Fruit fly (Drosophila melanogaster) whole organism, embryonic: ENCODE measurements around the gene Rh2.

ENCODE experiments used
- Atf6 ChIP-seq: fragments of 200-800 bp; sonication (Bioruptor generic); IDR thresholded peaks from 2 replicates; pipeline ENCODE4 v1.3.6; 2022; ENCODE audit warnings: missing biosample characterization, missing genetic modification characterization
- BEAF-32 ChIP-seq: fragments of 200-800 bp; sonication (Bioruptor generic); optimal IDR thresholded peaks from 3 replicates; lab custom pipeline; 2017; ENCODE audit warnings: missing biosample characterization, missing genetic modification characterization, mild to moderate bottlenecking, moderate library complexity, missing genetic modification reagents
- Bteb2 ChIP-seq: fragments of 200-800 bp; sonication (Bioruptor generic); optimal IDR thresholded peaks from 2 replicates; lab custom pipeline; 2016; ENCODE audit warnings: missing biosample characterization, missing genetic modification characterization
- CG10979 ChIP-seq: fragments of 200-800 bp; sonication (Bioruptor generic); optimal IDR thresholded peaks from 2 replicates; lab custom pipeline; 2018; ENCODE audit warnings: missing biosample characterization, mild to moderate bottlenecking, missing genetic modification characterization, moderate library complexity
- CG11093 ChIP-seq: fragments of 200-800 bp; sonication (Bioruptor generic); IDR thresholded peaks from 3 replicates; pipeline ENCODE4 v1.3.6; 2022; ENCODE audit warnings: missing biosample characterization, missing genetic modification characterization
- CG11247 ChIP-seq: fragments of 200-800 bp; sonication (Bioruptor generic); IDR thresholded peaks from 2 replicates; pipeline ENCODE4 v1.3.6; 2022; ENCODE audit warnings: missing biosample characterization, missing genetic modification characterization
- CG11456 ChIP-seq: fragments of 200-800 bp; sonication (Bioruptor generic); IDR thresholded peaks from 3 replicates; pipeline ENCODE4 v1.3.6; 2022; ENCODE audit warnings: missing biosample characterization, missing genetic modification characterization
- CG12744 ChIP-seq: fragments of 200-800 bp; sonication (Bioruptor generic); optimal IDR thresholded peaks from 2 replicates; lab custom pipeline; 2016; ENCODE audit warnings: missing biosample characterization, missing genetic modification characterization
- CG12942 ChIP-seq: fragments of 200-800 bp; sonication (Bioruptor generic); optimal IDR thresholded peaks from 3 replicates; lab custom pipeline; 2016; ENCODE audit warnings: missing biosample characterization, missing genetic modification characterization
- CG16813 ChIP-seq: fragments of 200-800 bp; sonication (Bioruptor generic); IDR thresholded peaks from 3 replicates; pipeline ENCODE4 v1.3.6; 2022; ENCODE audit warnings: missing biosample characterization, missing genetic modification characterization; ENCODE audit not compliant: partially characterized antibody
- CG16863 ChIP-seq: fragments of 200-800 bp; sonication (Bioruptor generic); optimal IDR thresholded peaks from 3 replicates; lab custom pipeline; 2016; ENCODE audit warnings: missing biosample characterization, missing genetic modification characterization
- CG1832 ChIP-seq: fragments of 200-800 bp; sonication (Bioruptor generic); optimal IDR thresholded peaks from 2 replicates; lab custom pipeline; 2017; ENCODE audit warnings: missing biosample characterization, mild to moderate bottlenecking, missing genetic modification characterization, inconsistent platforms
- CG18764 ChIP-seq: fragments of 200-800 bp; sonication (Bioruptor generic); optimal IDR thresholded peaks from 3 replicates; lab custom pipeline; 2016; ENCODE audit warnings: missing biosample characterization, missing genetic modification characterization
- CG2120 ChIP-seq: fragments of 200-800 bp; sonication (Bioruptor generic); optimal IDR thresholded peaks from 3 replicates; lab custom pipeline; 2016; ENCODE audit warnings: missing biosample characterization, missing genetic modification characterization
- CG31224 ChIP-seq: fragments of 200-800 bp; sonication (Bioruptor generic); IDR thresholded peaks from 2 replicates; pipeline ENCODE4 v1.3.6; 2022; ENCODE audit warnings: missing biosample characterization, missing genetic modification characterization
- CG32772 ChIP-seq: fragments of 200-800 bp; sonication (Bioruptor generic); IDR thresholded peaks from 2 replicates; pipeline ENCODE4 v1.3.6; 2022; ENCODE audit warnings: missing biosample characterization, missing genetic modification characterization
- CG4404 ChIP-seq: fragments of 200-800 bp; sonication (Bioruptor generic); IDR thresholded peaks from 2 replicates; pipeline ENCODE4 v1.3.6; 2022; ENCODE audit warnings: missing biosample characterization, missing genetic modification characterization
- CG4707 ChIP-seq: fragments of 200-800 bp; sonication (Bioruptor generic); optimal IDR thresholded peaks from 2 replicates; lab custom pipeline; 2018; ENCODE audit warnings: missing biosample characterization, mild to moderate bottlenecking, missing genetic modification characterization, moderate library complexity
- Drgx ChIP-seq: fragments of 200-800 bp; sonication (Bioruptor generic); IDR thresholded peaks from 2 replicates; pipeline ENCODE4 v1.3.6; 2022; ENCODE audit warnings: missing biosample characterization, missing genetic modification characterization
- Fer3 ChIP-seq: fragments of 200-800 bp; sonication (Bioruptor generic); optimal IDR thresholded peaks from 2 replicates; lab custom pipeline; 2018; ENCODE audit warnings: missing biosample characterization, mild to moderate bottlenecking, missing genetic modification characterization, moderate library complexity
- HmgZ ChIP-seq: fragments of 200-800 bp; sonication (Bioruptor generic); optimal IDR thresholded peaks from 2 replicates; lab custom pipeline; 2018; ENCODE audit warnings: missing biosample characterization, mild to moderate bottlenecking, missing genetic modification characterization
- Hsf ChIP-seq: fragments of 200-800 bp; sonication (Bioruptor generic); optimal IDR thresholded peaks from 3 replicates; lab custom pipeline; 2016; ENCODE audit warnings: missing biosample characterization, missing genetic modification characterization
- Kr ChIP-seq: fragments of 200-800 bp; sonication (Bioruptor generic); optimal IDR thresholded peaks from 2 replicates; lab custom pipeline; 2017; ENCODE audit warnings: missing biosample characterization, mild to moderate bottlenecking, missing genetic modification characterization
- Lhr ChIP-seq: fragments of 200-800 bp; sonication (Bioruptor generic); optimal IDR thresholded peaks from 3 replicates; lab custom pipeline; 2017; ENCODE audit warnings: mild to moderate bottlenecking, missing biosample characterization, missing genetic modification reagents, missing genetic modification characterization
- Mad ChIP-seq: fragments of 200-800 bp; sonication (Bioruptor generic); optimal IDR thresholded peaks from 2 replicates; lab custom pipeline; 2016; ENCODE audit warnings: missing biosample characterization, missing genetic modification characterization
- Meics ChIP-seq: fragments of 200-800 bp; sonication (Bioruptor generic); optimal IDR thresholded peaks from 2 replicates; lab custom pipeline; 2017; ENCODE audit warnings: missing biosample characterization, mild to moderate bottlenecking, missing genetic modification characterization
- amos ChIP-seq: fragments of 200-800 bp; sonication (Bioruptor generic); IDR thresholded peaks from 2 replicates; pipeline ENCODE4 v1.3.6; 2022; ENCODE audit warnings: missing biosample characterization, missing genetic modification characterization; ENCODE audit not compliant: partially characterized antibody
- ato ChIP-seq: fragments of 200-800 bp; sonication (Bioruptor generic); IDR thresholded peaks from 2 replicates; pipeline ENCODE4 v1.3.6; 2022; ENCODE audit warnings: missing biosample characterization, missing genetic modification characterization; ENCODE audit not compliant: partially characterized antibody
- bab2 ChIP-seq: fragments of 200-800 bp; sonication (Bioruptor generic); optimal IDR thresholded peaks from 2 replicates; lab custom pipeline; 2016; ENCODE audit warnings: missing biosample characterization, missing genetic modification characterization
- bbx ChIP-seq: fragments of 200-800 bp; sonication (Bioruptor generic); IDR thresholded peaks from 2 replicates; pipeline ENCODE4 v1.3.6; 2022; ENCODE audit warnings: missing biosample characterization, missing genetic modification characterization; ENCODE audit not compliant: partially characterized antibody
- chm ChIP-seq: fragments of 200-800 bp; sonication (Bioruptor generic); IDR thresholded peaks from 2 replicates; pipeline ENCODE4 v1.3.6; 2022; ENCODE audit warnings: missing biosample characterization, missing genetic modification characterization
- croc ChIP-seq: fragments of 200-800 bp; sonication (Bioruptor generic); conservative IDR thresholded peaks from 3 replicates; pipeline ENCODE4 v1.3.6; 2022; ENCODE audit warnings: missing biosample characterization, missing genetic modification characterization
- crp ChIP-seq, 2 experiments: fragments of 200-800 bp; sonication (Bioruptor generic); optimal IDR thresholded peaks; 2 replicates in 1 of 2; 3 replicates in 1 of 2; lab custom pipeline; 2017; ENCODE audit warnings: missing biosample characterization in 2 of 2, missing genetic modification characterization in 2 of 2, mild to moderate bottlenecking in 1 of 2, moderate library complexity in 1 of 2
- dimm ChIP-seq: fragments of 200-800 bp; sonication (Bioruptor generic); IDR thresholded peaks from 2 replicates; pipeline ENCODE4 v1.3.6; 2022; ENCODE audit warnings: missing biosample characterization, missing genetic modification characterization
- dmrt99B ChIP-seq: fragments of 200-800 bp; sonication (Bioruptor generic); optimal IDR thresholded peaks from 2 replicates; lab custom pipeline; 2018; ENCODE audit warnings: missing biosample characterization, mild to moderate bottlenecking, missing genetic modification characterization, moderate library complexity
- esg ChIP-seq: fragments of 200-800 bp; sonication (Bioruptor generic); conservative IDR thresholded peaks from 2 replicates; pipeline ENCODE4 v1.3.6; 2022; ENCODE audit warnings: missing biosample characterization, missing genetic modification characterization
- fd102C ChIP-seq: fragments of 200-800 bp; sonication (Bioruptor generic); optimal IDR thresholded peaks from 2 replicates; lab custom pipeline; 2018; ENCODE audit warnings: missing biosample characterization, mild to moderate bottlenecking, missing genetic modification characterization, moderate library complexity
- hb ChIP-seq: fragments of 200-800 bp; sonication (Bioruptor generic); IDR thresholded peaks from 3 replicates; pipeline ENCODE4 v1.3.6; 2022; ENCODE audit warnings: missing biosample characterization, missing genetic modification characterization; ENCODE audit not compliant: partially characterized antibody
- inv ChIP-seq: fragments of 200-800 bp; sonication (Bioruptor generic); IDR thresholded peaks from 2 replicates; pipeline ENCODE4 v1.3.6; 2022; ENCODE audit warnings: missing biosample characterization, missing genetic modification characterization; ENCODE audit not compliant: partially characterized antibody
- kay ChIP-seq: fragments of 200-800 bp; sonication (Bioruptor generic); optimal IDR thresholded peaks from 2 replicates; lab custom pipeline; 2016; ENCODE audit warnings: missing biosample characterization, missing genetic modification characterization
- mirr ChIP-seq: fragments of 200-800 bp; sonication (Bioruptor generic); optimal IDR thresholded peaks from 3 replicates; lab custom pipeline; 2018; ENCODE audit warnings: missing biosample characterization, mild to moderate bottlenecking, missing genetic modification characterization
- nom ChIP-seq: fragments of 200-800 bp; sonication (Bioruptor generic); optimal IDR thresholded peaks from 2 replicates; lab custom pipeline; 2017; ENCODE audit warnings: missing biosample characterization, missing genetic modification characterization, mild to moderate bottlenecking, moderate library complexity, missing genetic modification reagents
- pzg ChIP-seq: fragments of 200-800 bp; sonication (Bioruptor generic); optimal IDR thresholded peaks from 3 replicates; lab custom pipeline; 2018; ENCODE audit warnings: missing biosample characterization, mild to moderate bottlenecking, missing genetic modification characterization, moderate library complexity
- sens-2 ChIP-seq: fragments of 200-800 bp; sonication (Bioruptor generic); IDR thresholded peaks from 2 replicates; pipeline ENCODE4 v1.3.6; 2022; ENCODE audit warnings: missing biosample characterization, missing genetic modification characterization
- sr ChIP-seq: fragments of 200-800 bp; sonication (Bioruptor generic); IDR thresholded peaks from 3 replicates; pipeline ENCODE4 v1.3.6; 2022; ENCODE audit warnings: missing biosample characterization, missing genetic modification characterization
- tgo ChIP-seq: fragments of 200-800 bp; sonication (Bioruptor generic); IDR thresholded peaks from 3 replicates; pipeline ENCODE4 v1.3.6; 2022; ENCODE audit warnings: missing biosample characterization, missing genetic modification characterization
- unpg ChIP-seq: fragments of 200-800 bp; sonication (Bioruptor generic); optimal IDR thresholded peaks from 3 replicates; lab custom pipeline; 2018; ENCODE audit warnings: missing biosample characterization, mild to moderate bottlenecking, missing genetic modification characterization, moderate library complexity
- zen2 ChIP-seq: fragments of 200-800 bp; sonication (Bioruptor generic); IDR thresholded peaks from 3 replicates; pipeline ENCODE4 v1.3.6; 2022; ENCODE audit warnings: missing biosample characterization, missing genetic modification characterization; ENCODE audit not compliant: partially characterized antibody

Rh2 gene

DNA sequence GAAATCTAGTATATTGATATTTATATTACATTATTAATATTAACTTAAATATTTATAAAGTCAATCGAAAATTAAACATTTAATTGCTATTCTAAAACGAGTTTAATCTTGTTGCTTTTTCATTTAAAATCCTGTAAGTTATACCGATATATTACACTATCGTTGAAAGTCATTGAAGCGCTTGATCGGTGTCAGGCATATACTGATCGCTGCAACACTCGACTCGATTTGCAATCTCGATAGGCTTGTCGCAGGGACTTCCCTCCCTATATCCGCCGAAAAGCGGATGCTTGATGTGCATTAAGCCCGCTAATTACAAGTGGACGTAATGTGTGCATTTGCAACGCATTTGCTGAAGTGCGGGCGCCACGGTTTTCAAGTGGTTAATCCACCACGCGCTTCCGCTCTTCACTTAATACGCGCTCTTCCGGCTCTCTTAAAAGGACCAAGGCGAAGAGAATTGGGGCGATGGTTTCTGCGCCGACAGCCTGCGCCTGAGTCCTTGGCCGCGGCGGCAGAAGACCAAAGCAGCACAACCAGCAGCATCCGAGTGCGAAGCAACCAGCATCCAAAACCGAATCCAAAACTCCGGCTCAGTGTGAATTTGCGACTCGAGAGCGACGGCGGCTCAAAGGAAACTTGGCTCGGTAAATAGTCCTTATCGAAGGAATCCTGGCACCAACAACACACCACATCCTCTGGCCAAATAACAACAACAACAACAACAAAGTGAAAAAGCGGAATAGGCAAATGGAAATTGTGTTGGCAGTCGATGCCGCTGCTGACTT, 29.9 kb downstream of the Rh2 start, which contains the start of gene CG42613 (continued):
- TF ChIP-seq Drgx (GFP tag; lab: Robert Waterston, UW): peak; percentile 15
- no peak for TF ChIP-seq CG2120 (GFP tag; lab: Kevin White, UChicago)
- TF ChIP-seq CG11456 (GFP tag; lab: Robert Waterston, UW): peak; percentile 83
- TF ChIP-seq Kr (GFP tag; lab: Kevin White, UChicago): no peak
- TF ChIP-seq CG12744: peak; percentile 59
- TF ChIP-seq fd102C (GFP tag; lab: Kevin White, UChicago): peak; percentile 74
- no peak for TF ChIP-seq Atf6 (GFP tag; lab: Robert Waterston, UW)
- TF ChIP-seq mirr (GFP tag; lab: Kevin White, UChicago): peak; percentile 76
- TF ChIP-seq pzg (GFP tag; lab: Kevin White, UChicago): peak; percentile 15
- TF ChIP-seq CG31224 (GFP tag; lab: Robert Waterston, UW): 0 out of 2 replicates have a peak, but pooled peaks have one; percentile 23
- peak; percentile 36 for TF ChIP-seq dmrt99B (tag; lab: Kevin White, UChicago)
- TF ChIP-seq Meics: peak; percentile 87
- peak; percentile 63 for TF ChIP-seq unpg (GFP tag; lab: Kevin White, UChicago)
- peak; percentile 47 for TF ChIP-seq Mad (GFP tag; lab: Kevin White, UChicago)
- TF ChIP-seq CG18764 (GFP tag; lab: Kevin White, UChicago): peak; percentile 75
- no peak for TF ChIP-seq crp (GFP tag; optimal IDR thresholded peaks at IDR 0.05; lab: Kevin White, UChicago)
- TF ChIP-seq esg (GFP tag; lab: Robert Waterston, UW): no peak
- TF ChIP-seq hb: no peak
- peak; percentile 73 for TF ChIP-seq BEAF-32 (GFP tag; lab: Kevin White, UChicago)
- TF ChIP-seq CG12942 (GFP tag; lab: Kevin White, UChicago): peak; percentile 34
- TF ChIP-seq CG11093 (GFP tag; lab: Robert Waterston, UW): no peak
- peak; percentile 62 for TF ChIP-seq Lhr
- TF ChIP-seq bbx (GFP tag; lab: Robert Waterston, UW): peak; percentile 75
- TF ChIP-seq chm (GFP tag; lab: Robert Waterston, UW): peak; percentile 91
- no peak for TF ChIP-seq kay (GFP tag; lab: Kevin White, UChicago)
- no peak; the same call in 1 of the 2 replicates for TF ChIP-seq dimm (GFP tag; lab: Robert Waterston, UW)
- no peak for TF ChIP-seq CG16863 (GFP tag; lab: Kevin White, UChicago)
- peak; percentile 57 for TF ChIP-seq CG10979 (tag; lab: Kevin White, UChicago)
- 0 out of 2 replicates have a peak, but pooled peaks have one; percentile 47 for TF ChIP-seq sens-2 (GFP tag; lab: Robert Waterston, UW)
- TF ChIP-seq CG4404: no peak
- TF ChIP-seq croc: no peak
- no peak for TF ChIP-seq bab2 (GFP tag; lab: Kevin White, UChicago)
- peak; percentile 16; the same call in 1 of the 2 replicates for TF ChIP-seq ato (GFP tag; lab: Robert Waterston, UW)
- peak; percentile 69 for TF ChIP-seq Fer3 (tag; lab: Kevin White, UChicago)
- no peak for TF ChIP-seq HmgZ (tag; lab: Kevin White, UChicago)
- peak; percentile 66 for TF ChIP-seq CG11247 (GFP tag; lab: Robert Waterston, UW)
- TF ChIP-seq tgo (GFP tag; lab: Robert Waterston, UW): no peak
- TF ChIP-seq nom (GFP tag; lab: Kevin White, UChicago): peak; percentile 58
- peak; percentile 17; the same call in 1 of the 2 replicates for TF ChIP-seq CG32772
- 0 out of 2 replicates have a peak, but pooled peaks have one; percentile 42 for TF ChIP-seq inv (GFP tag; lab: Robert Waterston, UW)
- peak; percentile 81 for TF ChIP-seq CG16813 (GFP tag; lab: Robert Waterston, UW)
- TF ChIP-seq amos (GFP tag; lab: Robert Waterston, UW): peak; percentile 63
- peak; percentile 64 for TF ChIP-seq Hsf (GFP tag; lab: Kevin White, UChicago)
- peak; percentile 64 for TF ChIP-seq zen2 (GFP tag; lab: Robert Waterston, UW)
- TF ChIP-seq Bteb2 (GFP tag; lab: Kevin White, UChicago): no peak
- TF ChIP-seq CG4707 (GFP tag; lab: Kevin White, UChicago): peak; percentile 64
- no peak; the same call in 2 of the 3 replicates for TF ChIP-seq sr (GFP tag; lab: Robert Waterston, UW)
- no peak for TF ChIP-seq CG1832
